Worm (Caenorhabditis elegans): ENCODE results near the gene klp-19.

klp-19 gene

ce11 chrIII:13344538-13345136, 37.6 kb upstream of the klp-19 start, which contains the start of gene acaa-2 (continued):
- TF ChIP-seq nhr-80 (tag; optimal IDR thresholded peaks at IDR 0.05) = peak; percentile 37
- TF ChIP-seq nfya-2 (GFP tag; IDR thresholded peaks at IDR 0.05) = no peak
- no peak for TF ChIP-seq ztf-28 (GFP tag; IDR thresholded peaks at IDR 0.05)
- no peak for TF ChIP-seq die-1 (tag; optimal IDR thresholded peaks at IDR 0.05)
- no peak for TF ChIP-seq tbp1 (GFP tag; optimal IDR thresholded peaks at IDR 0.05)
- TF ChIP-seq unc-130 (GFP tag; optimal IDR thresholded peaks at IDR 0.05) = no peak
- TF ChIP-seq chd-7 (tag; optimal IDR thresholded peaks at IDR 0.05) = no peak
- no peak for TF ChIP-seq mcd-1 (GFP tag; IDR thresholded peaks at IDR 0.05)
- TF ChIP-seq lin-35 (GFP tag; optimal IDR thresholded peaks at IDR 0.05) = no peak
- TF ChIP-seq ztf-25 (GFP tag; IDR thresholded peaks at IDR 0.05) = no peak
- TF ChIP-seq ztf-6 (GFP tag; IDR thresholded peaks at IDR 0.05) = no peak
- no peak for TF ChIP-seq B0019.2 (GFP tag; conservative IDR thresholded peaks at IDR 0.05)
- no peak for TF ChIP-seq F23B12.7 (tag; optimal IDR thresholded peaks at IDR 0.05; ENCODE audit: insufficient read depth)
- TF ChIP-seq nfya-1 (tag; optimal IDR thresholded peaks at IDR 0.05; ENCODE audit: borderline replicate concordance, insufficient read depth) = no peak
- no peak for TF ChIP-seq B0035.1 (tag; optimal IDR thresholded peaks at IDR 0.05)
- no peak for TF ChIP-seq F55B11.4 (tag; optimal IDR thresholded peaks at IDR 0.05; ENCODE audit: borderline replicate concordance, insufficient read depth)
- TF ChIP-seq Y95B8A.8 (GFP tag; IDR thresholded peaks at IDR 0.05) = no peak
- no peak for TF ChIP-seq hlh-26 (GFP tag; conservative IDR thresholded peaks at IDR 0.05)
- TF ChIP-seq ceh-58 (GFP tag; IDR thresholded peaks at IDR 0.05) = no peak
- TF ChIP-seq lin-54 (GFP tag; optimal IDR thresholded peaks at IDR 0.05) = no peak
- TF ChIP-seq ama-1 (optimal IDR thresholded peaks at IDR 0.05) = no peak
- no peak for TF ChIP-seq ama-1 (GFP tag; optimal IDR thresholded peaks at IDR 0.05)
- no peak for TF ChIP-seq ceh-91 (GFP tag; IDR thresholded peaks at IDR 0.05)
- TF ChIP-seq Y79H2A.3 (GFP tag; conservative IDR thresholded peaks at IDR 0.05) = no peak
- peak; percentile 35 for TF ChIP-seq attf-5 (GFP tag; optimal IDR thresholded peaks at IDR 0.05)
- TF ChIP-seq dpff-1 (tag; optimal IDR thresholded peaks at IDR 0.05) = no peak
- TF ChIP-seq F22D6.2 (tag; optimal IDR thresholded peaks at IDR 0.05) = no peak
- no peak for TF ChIP-seq K11D2.4 (GFP tag; IDR thresholded peaks at IDR 0.05)
- no peak for TF ChIP-seq D2030.7 (GFP tag; IDR thresholded peaks at IDR 0.05)
- TF ChIP-seq ceh-40 (GFP tag; IDR thresholded peaks at IDR 0.05) = 0 out of 2 replicates have a peak, but pooled peaks have one; percentile 7

- TF ChIP-seq nfyb-1 (GFP tag; IDR thresholded peaks at IDR 0.05) (no peak), rcor-1 (GFP tag; IDR thresholded peaks at IDR 0.05) (no peak), unc-130 (GFP tag; optimal IDR thresholded peaks at IDR 0.05) (no peak), D2030.7 (GFP tag; IDR thresholded peaks at IDR 0.05) (no peak), lin-40 (tag; optimal IDR thresholded peaks at IDR 0.05) (no peak), pbrm-1 (GFP tag; IDR thresholded peaks at IDR 0.05) (0 out of 2 replicates have a peak, but pooled peaks have one; percentile 21), T26A5.8 (tag; optimal IDR thresholded peaks at IDR 0.05) (peak; percentile 35), F52B5.7 (tag; optimal IDR thresholded peaks at IDR 0.05) (no peak), cebp-1 (GFP tag; IDR thresholded peaks at IDR 0.05) (no peak), cebp-1 (tag; optimal IDR thresholded peaks at IDR 0.05) (peak; percentile 1), B0336.3 (GFP tag; IDR thresholded peaks at IDR 0.05) (peak; percentile 60), somi-1 (GFP tag; optimal IDR thresholded peaks at IDR 0.05) (no peak), let-526 (GFP tag; IDR thresholded peaks at IDR 0.05) (no peak), egl-44 (GFP tag; IDR thresholded peaks at IDR 0.05) (0 out of 2 replicates have a peak, but pooled peaks have one; percentile 34), cebp-2 (GFP tag; IDR thresholded peaks at IDR 0.05) (no peak), lsl-1 (GFP tag; optimal IDR thresholded peaks at IDR 0.05) (no peak), athp-1 (tag; optimal IDR thresholded peaks at IDR 0.05) (peak; percentile 34), attf-3 (GFP tag; conservative IDR thresholded peaks at IDR 0.05) (no peak), bed-1 (GFP tag; IDR thresholded peaks at IDR 0.05) (no peak), madf-6 (GFP tag; IDR thresholded peaks at IDR 0.05) (no peak), T07F8.4 (tag; optimal IDR thresholded peaks at IDR 0.05) (no peak), C17E4.6 (GFP tag; IDR thresholded peaks at IDR 0.05) (no peak)
These were observed 36.6 kb upstream of the klp-19 start for ce11 chrIII:13343562-13344139.

All from whole organism, young adult.